Fruit fly (Drosophila melanogaster) whole organism, embryonic: ENCODE results near the gene Myo10A.

Experiments
- Awh ChIP-seq: fragments of 200-800 bp; sonication (Bioruptor generic); IDR thresholded peaks from 2 replicates; pipeline ENCODE4, ENCODE4 v1.3.6; 2022; ENCODE audit warnings: missing biosample characterization, missing genetic modification characterization
- Blimp-1 ChIP-seq: fragments of 200-800 bp; sonication (Bioruptor generic); optimal IDR thresholded peaks from 3 replicates; lab custom pipeline; 2018; ENCODE audit warnings: missing biosample characterization, missing genetic modification characterization, mild to moderate bottlenecking, moderate library complexity, missing genetic modification reagents
- C15 ChIP-seq: fragments of 200-800 bp; sonication (Bioruptor generic); IDR thresholded peaks from 3 replicates; pipeline ENCODE4 v1.3.6; 2022; ENCODE audit warnings: missing biosample characterization, missing genetic modification characterization
- CG10147 ChIP-seq: fragments of 200-800 bp; sonication (Bioruptor generic); optimal IDR thresholded peaks from 2 replicates; lab custom pipeline; 2019; ENCODE audit warnings: missing biosample characterization, mild to moderate bottlenecking, missing genetic modification characterization, moderate library complexity
- CG10209 ChIP-seq: fragments of 200-800 bp; sonication (Bioruptor generic); optimal IDR thresholded peaks from 3 replicates; lab custom pipeline; 2017; ENCODE audit warnings: missing biosample characterization, mild to moderate bottlenecking, missing genetic modification characterization, missing genetic modification reagents
- CG10267 ChIP-seq: fragments of 200-800 bp; sonication (Bioruptor generic); optimal IDR thresholded peaks from 2 replicates; lab custom pipeline; 2018; ENCODE audit warnings: missing biosample characterization, mild to moderate bottlenecking, missing genetic modification characterization, moderate library complexity
- CG12236 ChIP-seq: fragments of 200-800 bp; sonication (Bioruptor generic); optimal IDR thresholded peaks from 2 replicates; lab custom pipeline; 2016; ENCODE audit warnings: missing biosample characterization, missing genetic modification characterization
- CG12659 ChIP-seq: fragments of 200-800 bp; sonication (Bioruptor generic); optimal IDR thresholded peaks from 3 replicates; lab custom pipeline; 2017; ENCODE audit warnings: mild to moderate bottlenecking, missing biosample characterization, missing genetic modification reagents, missing genetic modification characterization
- CG13123 ChIP-seq: fragments of 200-800 bp; sonication (Bioruptor generic); optimal IDR thresholded peaks from 2 replicates; lab custom pipeline; 2016; ENCODE audit warnings: missing biosample characterization, missing genetic modification characterization
- CG13894 ChIP-seq: fragments of 200-800 bp; sonication (Bioruptor generic); optimal IDR thresholded peaks from 3 replicates; lab custom pipeline; 2018; ENCODE audit warnings: missing biosample characterization, mild to moderate bottlenecking, missing genetic modification characterization, moderate library complexity
- CG15269 ChIP-seq: fragments of 200-800 bp; sonication (Bioruptor generic); optimal IDR thresholded peaks from 2 replicates; lab custom pipeline; 2018; ENCODE audit warnings: missing biosample characterization, mild to moderate bottlenecking, missing genetic modification characterization, moderate library complexity
- CG1529 ChIP-seq: fragments of 200-800 bp; sonication (Bioruptor generic); optimal IDR thresholded peaks from 3 replicates; lab custom pipeline; 2018; ENCODE audit warnings: missing biosample characterization, missing genetic modification characterization
- CG16813 ChIP-seq: fragments of 200-800 bp; sonication (Bioruptor generic); IDR thresholded peaks from 3 replicates; pipeline ENCODE4 v1.3.6; 2022; ENCODE audit warnings: missing biosample characterization, missing genetic modification characterization; ENCODE audit not compliant: partially characterized antibody
- CG17186 ChIP-seq: fragments of 200-800 bp; sonication (Bioruptor generic); optimal IDR thresholded peaks from 3 replicates; lab custom pipeline; 2017; ENCODE audit warnings: missing biosample characterization, missing genetic modification reagents, missing genetic modification characterization
- CG17361 ChIP-seq: fragments of 200-800 bp; sonication (Bioruptor generic); IDR thresholded peaks from 3 replicates; pipeline ENCODE4 v1.3.6; 2022; ENCODE audit warnings: missing biosample characterization, missing genetic modification characterization
- CG2199 ChIP-seq: fragments of 200-800 bp; sonication (Bioruptor generic); IDR thresholded peaks from 3 replicates; pipeline ENCODE4 v1.3.6; 2022; ENCODE audit warnings: missing biosample characterization, missing genetic modification characterization
- CG2889 ChIP-seq: fragments of 200-800 bp; sonication (Bioruptor generic); IDR thresholded peaks from 3 replicates; pipeline ENCODE4 v1.3.6; 2022; ENCODE audit warnings: missing biosample characterization, missing genetic modification characterization
- CG31441 ChIP-seq: fragments of 200-800 bp; sonication (Bioruptor generic); IDR thresholded peaks from 2 replicates; pipeline ENCODE4 v1.3.6; 2022; ENCODE audit warnings: missing biosample characterization, missing genetic modification characterization
- CG4404 ChIP-seq: fragments of 200-800 bp; sonication (Bioruptor generic); IDR thresholded peaks from 2 replicates; pipeline ENCODE4 v1.3.6; 2022; ENCODE audit warnings: missing biosample characterization, missing genetic modification characterization
- CG4424 ChIP-seq: fragments of 200-800 bp; sonication (Bioruptor generic); optimal IDR thresholded peaks from 3 replicates; lab custom pipeline; 2016; ENCODE audit warnings: missing biosample characterization, missing genetic modification characterization
- CG5953 ChIP-seq: fragments of 200-800 bp; sonication (Bioruptor generic); IDR thresholded peaks from 2 replicates; pipeline ENCODE4 v1.3.6; 2022; ENCODE audit warnings: missing biosample characterization, missing genetic modification characterization
- CG6765 ChIP-seq: fragments of 200-800 bp; sonication (Bioruptor generic); optimal IDR thresholded peaks from 3 replicates; lab custom pipeline; 2017; ENCODE audit warnings: missing biosample characterization, mild to moderate bottlenecking, missing genetic modification characterization
- E2f2 ChIP-seq: fragments of 200-800 bp; sonication (Bioruptor generic); IDR thresholded peaks from 2 replicates; pipeline ENCODE4 v1.3.6; 2022; ENCODE audit warnings: missing biosample characterization, missing genetic modification characterization
- HLH3B ChIP-seq: fragments of 200-800 bp; sonication (Bioruptor generic); IDR thresholded peaks from 2 replicates; pipeline ENCODE4 v1.3.6; 2022; ENCODE audit warnings: missing biosample characterization, missing genetic modification characterization
- Jarid2 ChIP-seq: fragments of 200-800 bp; sonication (Bioruptor generic); optimal IDR thresholded peaks from 3 replicates; lab custom pipeline; 2017; ENCODE audit warnings: mild to moderate bottlenecking, missing biosample characterization, missing genetic modification reagents, missing genetic modification characterization
- Nf-YC ChIP-seq: fragments of 200-800 bp; optimal IDR thresholded peaks from 3 replicates; lab custom pipeline; 2019; ENCODE audit warnings: missing biosample characterization, mild to moderate bottlenecking, missing genetic modification characterization, moderate library complexity
- Rx ChIP-seq: fragments of 200-800 bp; sonication (Bioruptor generic); IDR thresholded peaks from 2 replicates; pipeline ENCODE4 v1.3.6; 2022; ENCODE audit warnings: missing biosample characterization, missing genetic modification characterization
- Usf ChIP-seq: fragments of 200-800 bp; sonication (Bioruptor generic); optimal IDR thresholded peaks from 2 replicates; lab custom pipeline; 2017; ENCODE audit warnings: missing genotype, missing biosample characterization, missing genetic modification characterization
- cad ChIP-seq: fragments of >200 bp; optimal IDR thresholded peaks from 2 replicates; lab custom pipeline; 2017; ENCODE audit warnings: missing biosample characterization, missing genetic modification characterization
- cas ChIP-seq: fragments of 200-800 bp; sonication (Bioruptor generic); IDR thresholded peaks from 2 replicates; pipeline ENCODE4 v1.3.6; 2022; ENCODE audit warnings: missing biosample characterization, missing genetic modification characterization
- chif ChIP-seq, 2 experiments: fragments of 200-800 bp; sonication (Bioruptor generic); optimal IDR thresholded peaks; 3 replicates each; lab custom pipeline; 2016; ENCODE audit warnings: missing biosample characterization in 2 of 2, missing genetic modification characterization in 2 of 2
- croc ChIP-seq: fragments of 200-800 bp; sonication (Bioruptor generic); conservative IDR thresholded peaks from 3 replicates; pipeline ENCODE4 v1.3.6; 2022; ENCODE audit warnings: missing biosample characterization, missing genetic modification characterization
- crol ChIP-seq: fragments of 200-800 bp; sonication (Bioruptor generic); IDR thresholded peaks from 2 replicates; pipeline ENCODE4 v1.3.6; 2022; ENCODE audit warnings: missing biosample characterization, missing genetic modification characterization
- dati ChIP-seq: fragments of 200-800 bp; sonication (Bioruptor generic); IDR thresholded peaks from 2 replicates; pipeline ENCODE4 v1.3.6; 2022; ENCODE audit warnings: missing biosample characterization, missing genetic modification characterization
- exex ChIP-seq: fragments of 200-800 bp; sonication (Bioruptor generic); optimal IDR thresholded peaks from 4 replicates; lab custom pipeline; 2018; ENCODE audit warnings: missing biosample characterization, mild to moderate bottlenecking, missing genetic modification characterization, moderate library complexity
- ftz-f1 ChIP-seq: fragments of 200-800 bp; sonication (Bioruptor generic); optimal IDR thresholded peaks from 2 replicates; lab custom pipeline; 2016; ENCODE audit warnings: missing biosample characterization, missing genetic modification characterization
- grn ChIP-seq: fragments of 200-800 bp; sonication (Bioruptor generic); optimal IDR thresholded peaks from 3 replicates; lab custom pipeline; 2017; ENCODE audit warnings: missing biosample characterization, missing genetic modification characterization
- ind ChIP-seq: fragments of 200-800 bp; sonication (Bioruptor generic); optimal IDR thresholded peaks from 3 replicates; lab custom pipeline; 2016; ENCODE audit warnings: missing biosample characterization, missing genetic modification characterization
- lab ChIP-seq: fragments of 200-800 bp; sonication (Bioruptor generic); optimal IDR thresholded peaks from 3 replicates; lab custom pipeline; 2017; ENCODE audit warnings: missing biosample characterization, missing genetic modification characterization, mild to moderate bottlenecking, moderate library complexity, missing genetic modification reagents
- mld ChIP-seq: fragments of 200-800 bp; sonication (Bioruptor generic); IDR thresholded peaks from 3 replicates; pipeline ENCODE4 v1.3.6; 2022; ENCODE audit warnings: missing biosample characterization, missing genetic modification characterization; ENCODE audit not compliant: partially characterized antibody
- otp ChIP-seq: fragments of 200-800 bp; sonication (Bioruptor generic); IDR thresholded peaks from 3 replicates; pipeline ENCODE4, ENCODE4 v1.3.6; 2022; ENCODE audit warnings: missing biosample characterization, missing genetic modification characterization
- p53 ChIP-seq: fragments of 200-800 bp; sonication (Bioruptor generic); optimal IDR thresholded peaks from 2 replicates; lab custom pipeline; 2016; ENCODE audit warnings: missing biosample characterization, missing genetic modification characterization
- pita ChIP-seq: fragments of 200-800 bp; sonication (Bioruptor generic); optimal IDR thresholded peaks from 2 replicates; lab custom pipeline; 2017; ENCODE audit warnings: missing biosample characterization, mild to moderate bottlenecking, missing genetic modification characterization
- prd ChIP-seq, 3 experiments: fragments of >200 bp in 2 of 3; fragments of 200-800 bp in 1 of 3; sonication (Bioruptor generic) in 1 of 3; optimal IDR thresholded peaks in 2 of 3; IDR thresholded peaks in 1 of 3; 2 replicates in 2 of 3; 3 replicates in 1 of 3; pipeline versions ENCODE4 v1.3.6 to Lab custom; 2017 to 2022; ENCODE audit warnings: missing biosample characterization in 1 of 3, missing genetic modification characterization in 1 of 3
- run ChIP-seq: fragments of 200-800 bp; sonication (Bioruptor generic); optimal IDR thresholded peaks from 3 replicates; lab custom pipeline; 2018; ENCODE audit warnings: missing biosample characterization, mild to moderate bottlenecking, missing genetic modification characterization
- sc ChIP-seq, 3 experiments: fragments of >200 bp in 2 of 3; fragments of 200-800 bp in 1 of 3; sonication (Bioruptor generic) in 1 of 3; optimal IDR thresholded peaks; 2 replicates in 2 of 3; 3 replicates in 1 of 3; lab custom pipeline; 2017; ENCODE audit warnings: mild to moderate bottlenecking in 1 of 3, missing biosample characterization in 1 of 3, missing genetic modification characterization in 1 of 3, missing genetic modification reagents in 1 of 3
- tgo ChIP-seq: fragments of 200-800 bp; sonication (Bioruptor generic); IDR thresholded peaks from 3 replicates; pipeline ENCODE4 v1.3.6; 2022; ENCODE audit warnings: missing biosample characterization, missing genetic modification characterization
- unpg ChIP-seq: fragments of 200-800 bp; sonication (Bioruptor generic); optimal IDR thresholded peaks from 3 replicates; lab custom pipeline; 2018; ENCODE audit warnings: missing biosample characterization, mild to moderate bottlenecking, missing genetic modification characterization, moderate library complexity
- vvl ChIP-seq: fragments of 200-800 bp; sonication (Bioruptor generic); IDR thresholded peaks from 2 replicates; pipeline ENCODE4 v1.3.6; 2022; ENCODE audit warnings: missing biosample characterization, missing genetic modification characterization

Myo10A gene

dm6 chrX:10936599-10936998 lies 6.0 kb downstream of the Myo10A start (continued):
- TF ChIP-seq cad (GFP tag; lab: Kevin White, UChicago) (no peak), pita (GFP tag; lab: Kevin White, UChicago) (no peak), CG10209 (GFP tag; lab: Kevin White, UChicago) (peak; percentile 69), CG1529 (GFP tag; lab: Kevin White, UChicago) (peak; percentile 71), CG13123 (GFP tag; lab: Kevin White, UChicago) (peak; percentile 64), C15 (0 out of 3 replicates have a peak, but pooled peaks have one; percentile 41), CG12236 (peak; percentile 54), CG6765 (GFP tag; lab: Kevin White, UChicago) (peak; percentile 73), grn (peak; percentile 19), CG13894 (no peak), CG15269 (peak; percentile 94), CG31441 (GFP tag; lab: Robert Waterston, UW) (peak; percentile 88), crol (0 out of 2 replicates have a peak, but pooled peaks have one; percentile 36), CG17361 (GFP tag; lab: Robert Waterston, UW) (peak; percentile 78), unpg (peak; percentile 89), CG10147 (GFP tag; lab: Kevin White, UChicago) (peak; percentile 81), vvl (GFP tag; lab: Robert Waterston, UW) (peak; percentile 92), CG12659 (GFP tag; lab: Kevin White, UChicago) (peak; percentile 81), HLH3B (peak; percentile 88), CG2199 (GFP tag; lab: Robert Waterston, UW) (peak; percentile 56; the same call in 1 of the 3 replicates), cas (peak; percentile 53; the same call in 1 of the 2 replicates), Awh (peak; percentile 91), CG10267 (tag; lab: Kevin White, UChicago) (peak; percentile 74), CG4424 (peak; percentile 83), p53 (GFP tag; lab: Kevin White, UChicago) (peak; percentile 39), Usf (GFP tag; lab: Kevin White, UChicago) (peak; percentile 20), CG5953 (GFP tag; lab: Robert Waterston, UW) (peak; percentile 85), CG2889 (peak; percentile 52; the same call in 1 of the 3 replicates), tgo (GFP tag; lab: Robert Waterston, UW) (peak; percentile 80), run (tag; lab: Kevin White, UChicago) (peak; percentile 76), Rx (GFP tag; lab: Robert Waterston, UW) (peak; percentile 70; the same call in 1 of the 2 replicates), Jarid2 (GFP tag; lab: Kevin White, UChicago) (peak; percentile 8), Blimp-1 (GFP tag; lab: Kevin White, UChicago) (peak; percentile 77), prd (optimal IDR thresholded peaks at IDR 0.05; lab: Kevin White, UChicago) (no peak), prd (GFP tag; IDR thresholded peaks at IDR 0.05; lab: Robert Waterston, UW) (peak; percentile 84), ind (GFP tag; lab: Kevin White, UChicago) (peak; percentile 84), ftz-f1 (GFP tag; lab: Kevin White, UChicago) (no peak), mld (GFP tag; lab: Robert Waterston, UW) (no peak), CG16813 (GFP tag; lab: Robert Waterston, UW) (no peak), Nf-YC (tag; lab: Kevin White, UChicago) (peak; percentile 79), chif (GFP tag; optimal IDR thresholded peaks at IDR 0.05; lab: Kevin White, UChicago) (peak; percentile 72 to 83), dati (GFP tag; lab: Robert Waterston, UW) (peak; percentile 65), lab (GFP tag; lab: Kevin White, UChicago) (peak; percentile 90), CG17186 (no peak), CG4404 (GFP tag; lab: Robert Waterston, UW) (peak; percentile 55), E2f2 (GFP tag; lab: Robert Waterston, UW) (peak; percentile 56; the same call in 1 of the 2 replicates), exex (tag; lab: Kevin White, UChicago) (peak; percentile 48), croc (GFP tag; lab: Robert Waterston, UW) (peak; percentile 60; the same call in 2 of the 3 replicates), sc (optimal IDR thresholded peaks at IDR 0.05; lab: Kevin White, UChicago) (no peak), sc (GFP tag; optimal IDR thresholded peaks at IDR 0.05; lab: Kevin White, UChicago) (peak; percentile 16), otp (GFP tag; lab: Robert Waterston, UW) (peak; percentile 67; the same call in 2 of the 3 replicates)
